Worm (Caenorhabditis elegans) whole organism, L2 larva: Measurements from ENCODE around the gene F14B8.5.

ENCODE experiments used
- C34F6.9 ChIP-seq: fragments of 150-350 bp; optimal IDR thresholded peaks from 2 replicates; lab custom pipeline; 2014; ENCODE audit warnings: missing biosample characterization, missing genetic modification characterization
- F13H6.1 ChIP-seq: sonication (generic microtip); optimal IDR thresholded peaks from 2 replicates; lab custom pipeline; 2016; ENCODE audit warnings: missing genetic modification characterization, missing compliant biosample characterization
- R02D3.7 ChIP-seq: fragments of 150-350 bp; optimal IDR thresholded peaks from 2 replicates; lab custom pipeline; 2014; ENCODE audit warnings: missing biosample characterization, missing genetic modification characterization
- Y55F3AM.14 ChIP-seq: fragments of 200-800 bp; sonication (Bioruptor generic); optimal IDR thresholded peaks from 2 replicates; lab custom pipeline; 2018; ENCODE audit warnings: mild to moderate bottlenecking, missing genetic modification characterization, missing compliant biosample characterization
- ZK546.5 ChIP-seq: sonication (generic microtip); optimal IDR thresholded peaks from 2 replicates; lab custom pipeline; 2017; ENCODE audit warnings: missing biosample characterization, missing genetic modification characterization
- aly-2 ChIP-seq: fragments of 150-350 bp; optimal IDR thresholded peaks from 2 replicates; lab custom pipeline; 2014; ENCODE audit warnings: missing biosample characterization, missing genetic modification characterization
- ama-1 ChIP-seq: fragments of 150-350 bp; optimal IDR thresholded peaks from 2 replicates; lab custom pipeline; 2018; ENCODE audit warnings: inconsistent platforms
- blmp-1 ChIP-seq: sonication (generic microtip); optimal IDR thresholded peaks from 2 replicates; lab custom pipeline; 2017; ENCODE audit warnings: missing genetic modification characterization, mild to moderate bottlenecking, missing compliant biosample characterization, antibody characterized with exemption, moderate library complexity; ENCODE audit not compliant: insufficient read depth
- ceh-16 ChIP-seq: fragments of 150-350 bp; optimal IDR thresholded peaks from 2 replicates; lab custom pipeline; 2014; ENCODE audit warnings: missing biosample characterization, missing genetic modification characterization
- ceh-82 ChIP-seq: fragments of 150-350 bp; optimal IDR thresholded peaks from 2 replicates; lab custom pipeline; 2014; ENCODE audit warnings: missing biosample characterization, missing genetic modification characterization
- crh-2 ChIP-seq: sonication (generic microtip); optimal IDR thresholded peaks from 2 replicates; lab custom pipeline; 2017; ENCODE audit warnings: missing biosample characterization, missing genetic modification characterization
- dmd-4 ChIP-seq: sonication (generic microtip); optimal IDR thresholded peaks from 2 replicates; lab custom pipeline; 2017; ENCODE audit warnings: missing biosample characterization, missing genetic modification characterization
- egl-27 ChIP-seq: sonication (generic microtip); optimal IDR thresholded peaks from 3 replicates; lab custom pipeline; 2017; ENCODE audit warnings: missing biosample characterization, missing genetic modification reagents, missing genetic modification characterization
- elt-1 ChIP-seq: fragments of 150-350 bp; optimal IDR thresholded peaks from 2 replicates; lab custom pipeline; 2014; ENCODE audit warnings: missing biosample characterization, missing genetic modification characterization
- elt-3 ChIP-seq: sonication (generic microtip); optimal IDR thresholded peaks from 2 replicates; lab custom pipeline; 2017; ENCODE audit warnings: missing biosample characterization, missing genetic modification characterization
- fos-1 ChIP-seq: fragments of 150-350 bp; optimal IDR thresholded peaks from 2 replicates; lab custom pipeline; 2014; ENCODE audit warnings: missing biosample characterization, missing genetic modification characterization
- gmeb-1 ChIP-seq: fragments of 150-350 bp; optimal IDR thresholded peaks from 2 replicates; lab custom pipeline; 2014; ENCODE audit warnings: missing biosample characterization, missing genetic modification characterization
- lin-11 ChIP-seq: fragments of 150-350 bp; sonication (generic microtip); optimal IDR thresholded peaks from 2 replicates; lab custom pipeline; 2014; ENCODE audit warnings: missing biosample characterization, missing genetic modification characterization, inconsistent platforms, mixed read lengths
- lin-13 ChIP-seq: fragments of 150-350 bp; optimal IDR thresholded peaks from 2 replicates; lab custom pipeline; 2014; ENCODE audit warnings: missing biosample characterization, missing genetic modification reagents, missing genetic modification characterization
- lin-39 ChIP-seq: fragments of 150-350 bp; optimal IDR thresholded peaks from 2 replicates; lab custom pipeline; 2014; ENCODE audit warnings: missing biosample characterization, missing genetic modification reagents, missing genetic modification characterization
- lsy-2 ChIP-seq, 2 experiments: fragments of 150-350 bp in 1 of 2; sonication (generic microtip) in 1 of 2; optimal IDR thresholded peaks; 2 replicates each; lab custom pipeline; 2014 to 2017; ENCODE audit warnings: missing biosample characterization in 2 of 2, missing genetic modification characterization in 2 of 2
- mab-5 ChIP-seq: fragments of 150-350 bp; optimal IDR thresholded peaks from 2 replicates; lab custom pipeline; 2014; ENCODE audit warnings: missing biosample characterization, missing genetic modification characterization
- mbf-1 ChIP-seq: sonication (generic microtip); optimal IDR thresholded peaks from 2 replicates; lab custom pipeline; 2017; ENCODE audit warnings: missing biosample characterization, missing genetic modification characterization
- mdl-1 ChIP-seq, 2 experiments: fragments of 150-350 bp in 1 of 2; sonication (generic microtip) in 1 of 2; optimal IDR thresholded peaks; 2 replicates each; lab custom pipeline; 2017; ENCODE audit warnings: missing biosample characterization in 2 of 2, missing genetic modification characterization in 2 of 2
- nhr-10 ChIP-seq: sonication (generic microtip); optimal IDR thresholded peaks from 2 replicates; lab custom pipeline; 2017; ENCODE audit warnings: missing biosample characterization, missing genetic modification characterization
- nhr-11 ChIP-seq: fragments of 150-350 bp; optimal IDR thresholded peaks from 2 replicates; lab custom pipeline; 2014; ENCODE audit warnings: missing biosample characterization, missing genetic modification characterization
- nhr-12 ChIP-seq: fragments of 150-350 bp; optimal IDR thresholded peaks from 2 replicates; lab custom pipeline; 2014; ENCODE audit warnings: missing biosample characterization, missing genetic modification characterization
- nhr-129 ChIP-seq: fragments of 150-350 bp; optimal IDR thresholded peaks from 2 replicates; lab custom pipeline; 2014; ENCODE audit warnings: missing biosample characterization, missing genetic modification characterization
- nhr-21 ChIP-seq: fragments of 150-350 bp; optimal IDR thresholded peaks from 2 replicates; lab custom pipeline; 2014; ENCODE audit warnings: missing biosample characterization, missing genetic modification characterization
- nhr-23 ChIP-seq: fragments of 150-350 bp; optimal IDR thresholded peaks from 2 replicates; lab custom pipeline; 2014; ENCODE audit warnings: missing biosample characterization, missing genetic modification reagents, missing genetic modification characterization
- nhr-237 ChIP-seq: fragments of 150-350 bp; optimal IDR thresholded peaks from 2 replicates; lab custom pipeline; 2014; ENCODE audit warnings: missing biosample characterization, missing genetic modification characterization
- nhr-25 ChIP-seq: fragments of 150-350 bp; sonication (generic microtip); optimal IDR thresholded peaks from 3 replicates; lab custom pipeline; 2014; ENCODE audit warnings: missing biosample characterization, missing genetic modification characterization
- nhr-6 ChIP-seq: fragments of 150-350 bp; optimal IDR thresholded peaks from 2 replicates; lab custom pipeline; 2014; ENCODE audit warnings: missing biosample characterization, missing genetic modification characterization
- nhr-77 ChIP-seq: fragments of 150-350 bp; optimal IDR thresholded peaks from 2 replicates; lab custom pipeline; 2014; ENCODE audit warnings: missing biosample characterization, missing genetic modification characterization
- peb-1 ChIP-seq: fragments of 150-350 bp; optimal IDR thresholded peaks from 2 replicates; lab custom pipeline; 2014; ENCODE audit warnings: missing biosample characterization, missing genetic modification characterization
- sem-4 ChIP-seq: fragments of 150-350 bp; optimal IDR thresholded peaks from 2 replicates; lab custom pipeline; 2014; ENCODE audit warnings: missing biosample characterization, missing genetic modification reagents, missing genetic modification characterization
- skn-1 ChIP-seq: sonication (generic microtip); optimal IDR thresholded peaks from 2 replicates; lab custom pipeline; 2017; ENCODE audit warnings: missing biosample characterization, missing genetic modification characterization
- sma-3 ChIP-seq: sonication (generic microtip); optimal IDR thresholded peaks from 2 replicates; lab custom pipeline; 2016; ENCODE audit warnings: missing genetic modification reagents, missing genetic modification characterization, missing compliant biosample characterization
- sma-9 ChIP-seq, 2 experiments: fragments of 150-350 bp in 1 of 2; sonication (generic microtip) in 1 of 2; optimal IDR thresholded peaks; 2 replicates each; lab custom pipeline; 2014 to 2016; ENCODE audit warnings: missing genetic modification characterization in 2 of 2, mild to moderate bottlenecking in 1 of 2, missing biosample characterization in 1 of 2, missing compliant biosample characterization in 1 of 2, missing genetic modification reagents in 1 of 2, moderate library complexity in 1 of 2
- snpc-4 ChIP-seq: fragments of 150-350 bp; optimal IDR thresholded peaks from 2 replicates; lab custom pipeline; 2014; ENCODE audit warnings: missing biosample characterization, missing genetic modification characterization
- unc-39 ChIP-seq: fragments of 150-350 bp; optimal IDR thresholded peaks from 2 replicates; lab custom pipeline; 2014; ENCODE audit warnings: missing biosample characterization, missing genetic modification characterization
- unc-55 ChIP-seq: fragments of 150-350 bp; sonication (generic microtip); optimal IDR thresholded peaks from 3 replicates; lab custom pipeline; 2014; ENCODE audit warnings: missing biosample characterization, missing genetic modification reagents, missing genetic modification characterization
- unc-62 ChIP-seq: fragments of 150-350 bp; optimal IDR thresholded peaks from 2 replicates; lab custom pipeline; 2014; ENCODE audit warnings: missing biosample characterization, missing genetic modification reagents, missing genetic modification characterization
- zag-1 ChIP-seq: fragments of 150-350 bp; optimal IDR thresholded peaks from 2 replicates; lab custom pipeline; 2014; ENCODE audit warnings: missing biosample characterization, missing genetic modification characterization
- ztf-1 ChIP-seq: fragments of 200-800 bp; sonication (Bioruptor generic); conservative IDR thresholded peaks from 2 replicates; pipeline ENCODE4 v1.3.6; 2022; ENCODE audit warnings: missing genetic modification characterization, missing compliant biosample characterization
- ztf-11 ChIP-seq: sonication (generic microtip); optimal IDR thresholded peaks from 2 replicates; lab custom pipeline; 2017; ENCODE audit warnings: missing biosample characterization, missing genetic modification characterization

F14B8.5 gene

ce11 chrX:6905581-6905980, 22.9 kb downstream of the F14B8.5 start:
- TF ChIP-seq nhr-77 (no peak), F13H6.1 (tag; lab: Kevin White, UChicago) (peak; percentile 47), crh-2 (tag; lab: Kevin White, UChicago) (peak; percentile 65), lin-13 (GFP tag; lab: Kevin White, UChicago) (no peak), R02D3.7 (no peak), fos-1 (tag; lab: Kevin White, UChicago) (peak; percentile 67), sma-9 (GFP tag; optimal IDR thresholded peaks at IDR 0.05; lab: Kevin White, UChicago) (peak; percentile 38), sma-9 (tag; optimal IDR thresholded peaks at IDR 0.05; lab: Kevin White, UChicago) (no peak), nhr-10 (tag; lab: Kevin White, UChicago) (no peak), nhr-237 (tag; lab: Kevin White, UChicago) (no peak), nhr-129 (tag; lab: Kevin White, UChicago) (peak; percentile 84), lin-39 (tag; lab: Kevin White, UChicago) (no peak), ZK546.5 (tag; lab: Kevin White, UChicago) (no peak)

DNA sequence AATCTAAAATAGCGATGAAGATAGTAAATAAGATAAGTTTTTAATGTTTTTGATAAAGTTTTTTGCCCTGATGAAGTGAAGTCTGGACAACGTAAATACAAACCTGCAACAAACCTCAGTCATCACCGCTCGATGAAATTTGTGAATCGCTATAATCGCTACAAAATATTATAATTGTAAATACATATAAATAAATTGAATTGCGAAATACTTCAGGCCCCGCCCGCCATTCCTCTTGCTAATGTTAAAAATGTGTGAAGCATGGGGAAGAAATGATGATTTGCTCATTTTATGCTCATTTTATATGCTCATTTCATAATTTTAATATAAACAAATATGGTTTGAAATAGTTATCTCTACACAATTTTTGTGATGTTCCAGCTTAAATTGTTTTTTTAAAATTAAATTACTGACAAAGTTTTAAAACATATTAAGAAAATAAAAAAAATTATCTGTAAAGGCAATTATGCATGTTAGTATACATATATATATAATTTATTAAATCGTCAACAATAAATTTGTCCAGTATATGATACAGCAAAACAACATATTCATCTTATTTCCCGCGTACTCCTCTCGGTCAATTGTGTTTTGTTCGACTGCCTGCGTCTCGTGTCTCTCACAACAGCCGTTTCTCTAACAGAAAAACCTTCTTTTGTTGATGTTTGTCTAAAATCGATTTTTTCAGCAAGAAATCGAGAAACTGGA, 24.3 kb downstream of the F14B8.5 start, which contains the start of gene sid-5:
TSS of gene sid-5 (plus strand) at position 658 of the 708 bp plus-strand sequence.
- TF ChIP-seq nhr-25 (tag; lab: Kevin White, UChicago), result peak; percentile 8
- TF ChIP-seq nhr-129 (tag; lab: Kevin White, UChicago), result peak; percentile 7
- TF ChIP-seq gmeb-1 (tag; lab: Kevin White, UChicago), result no peak
- TF ChIP-seq nhr-6 (tag; lab: Kevin White, UChicago), result no peak
- no peak for TF ChIP-seq sem-4 (tag; lab: Kevin White, UChicago)
- TF ChIP-seq ztf-1 (GFP tag; lab: Robert Waterston, UW), result no peak
- no peak for TF ChIP-seq ztf-11 (tag; lab: Kevin White, UChicago)
- TF ChIP-seq ceh-82, result no peak

DNA sequence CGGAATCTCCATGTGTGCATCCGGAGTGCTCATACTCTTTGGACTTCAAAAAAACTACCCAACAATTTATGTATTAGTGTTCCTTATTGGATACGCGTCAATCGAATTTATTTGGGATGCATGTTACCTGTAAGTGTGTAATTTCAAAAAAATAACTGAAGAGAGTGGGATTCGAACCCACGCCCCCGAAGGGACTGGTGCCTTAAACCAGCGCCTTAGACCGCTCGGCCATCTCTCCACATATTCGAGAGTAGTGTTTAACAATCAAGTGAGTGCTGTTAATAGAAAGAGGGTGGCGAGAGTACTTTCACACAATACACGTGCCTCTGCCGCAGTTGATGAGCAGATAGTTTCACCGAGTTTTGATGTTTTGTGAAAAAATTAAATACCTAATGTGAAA, 25.5 kb downstream of the F14B8.5 start:
- TF ChIP-seq Y55F3AM.14 (GFP tag; lab: Kevin White, UChicago) (no peak), mdl-1 (tag; optimal IDR thresholded peaks at IDR 0.05; lab: Kevin White, UChicago) (peak; percentile 11 to 53), unc-62 (GFP tag; lab: Kevin White, UChicago) (no peak), nhr-12 (tag; lab: Kevin White, UChicago) (no peak), dmd-4 (no peak), nhr-6 (tag; lab: Kevin White, UChicago) (no peak), ceh-82 (no peak), aly-2 (tag; lab: Kevin White, UChicago) (no peak), nhr-25 (tag; lab: Kevin White, UChicago) (peak; percentile 7), nhr-11 (tag; lab: Kevin White, UChicago) (no peak), sem-4 (tag; lab: Kevin White, UChicago) (no peak), ZK546.5 (tag; lab: Kevin White, UChicago) (no peak), crh-2 (tag; lab: Kevin White, UChicago) (peak; percentile 53), lin-13 (GFP tag; lab: Kevin White, UChicago) (peak; percentile 36), peb-1 (tag; lab: Kevin White, UChicago) (no peak), nhr-21 (tag; lab: Kevin White, UChicago) (peak; percentile 21), unc-39 (tag; lab: Kevin White, UChicago) (no peak), blmp-1 (tag; lab: Kevin White, UChicago) (no peak), mab-5 (tag; lab: Kevin White, UChicago) (no peak), lin-39 (tag; lab: Kevin White, UChicago) (no peak), elt-3 (tag; lab: Kevin White, UChicago) (no peak), nhr-129 (tag; lab: Kevin White, UChicago) (peak; percentile 74), gmeb-1 (tag; lab: Kevin White, UChicago) (no peak), snpc-4 (tag; lab: Kevin White, UChicago) (no peak), zag-1 (tag; lab: Kevin White, UChicago) (no peak), ama-1 (lab: Kevin White, UChicago) (no peak), fos-1 (tag; lab: Kevin White, UChicago) (peak; percentile 25), lsy-2 (tag; optimal IDR thresholded peaks at IDR 0.05; lab: Kevin White, UChicago) (peak; percentile 37 to 41), R02D3.7 (no peak), nhr-10 (tag; lab: Kevin White, UChicago) (no peak), F13H6.1 (tag; lab: Kevin White, UChicago) (peak; percentile 55), C34F6.9 (tag; lab: Kevin White, UChicago) (peak; percentile 11), mbf-1 (tag; lab: Kevin White, UChicago) (no peak), ztf-1 (GFP tag; lab: Robert Waterston, UW) (no peak), nhr-23 (no peak), unc-55 (GFP tag; lab: Kevin White, UChicago) (peak; percentile 74), sma-3 (GFP tag; lab: Kevin White, UChicago) (peak; percentile 58), ceh-16 (tag; lab: Kevin White, UChicago) (no peak), elt-1 (no peak), nhr-77 (no peak), ztf-11 (tag; lab: Kevin White, UChicago) (no peak), skn-1 (tag; lab: Kevin White, UChicago) (no peak), nhr-237 (tag; lab: Kevin White, UChicago) (no peak), lin-11 (no peak), egl-27 (no peak)
